Fruit fly (Drosophila melanogaster): ENCODE results near the gene GluRS-m.

- TF ChIP-seq EcR (GFP tag; optimal IDR thresholded peaks at IDR 0.05) (no peak), psq (optimal IDR thresholded peaks at IDR 0.05) (no peak), CG8478 (optimal IDR thresholded peaks at IDR 0.05) (no peak)
Measured at dm6 chr3L:16429451-16429850, 12.5 kb upstream of the GluRS-m start.

All from whole organism.